Fruit fly (Drosophila melanogaster): Measurements from ENCODE around the gene REG.

The REG gene

DNA sequence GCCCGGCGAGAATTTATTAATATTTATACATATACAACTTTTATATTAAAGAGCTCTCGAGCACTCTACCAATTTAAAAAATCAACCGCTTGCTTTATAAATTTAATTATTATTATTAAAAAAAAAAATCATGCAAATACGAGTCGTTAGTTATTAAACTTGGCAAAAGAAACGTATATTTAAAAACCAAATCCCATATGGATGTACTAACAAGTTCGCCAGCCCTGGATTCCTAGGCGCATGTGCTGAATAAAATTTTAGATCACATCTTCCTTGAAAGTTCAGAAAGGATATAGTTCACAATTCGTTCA is 46.6 kb downstream of the REG start, which contains the start of gene comt:
TSS of gene comt (plus strand) at position 265 of the 311 bp plus-strand sequence.
- TF ChIP-seq CG8478 (optimal IDR thresholded peaks at IDR 0.05) = no peak
- no peak for TF ChIP-seq CTCF (optimal IDR thresholded peaks at IDR 0.05)

All from S2 (cell line).